Worm (Caenorhabditis elegans) whole organism, L1 larva: ENCODE data around the gene nep-21.
A peak's percentile ranks its signal among the peaks of the same experiment; 100 is the strongest.

Experiments used
- C34B4.2 ChIP-seq: sonication (generic microtip); optimal IDR thresholded peaks from 2 replicates; lab custom pipeline; 2017; ENCODE audit warnings: mild to moderate bottlenecking, missing genetic modification characterization, missing compliant biosample characterization
- Y116A8C.19 ChIP-seq: sonication (generic microtip); optimal IDR thresholded peaks from 2 replicates; lab custom pipeline; 2016; ENCODE audit warnings: missing compliant biosample characterization, missing genetic modification characterization, borderline replicate concordance
- aha-1 ChIP-seq: fragments of 150-350 bp; optimal IDR thresholded peaks from 2 replicates; lab custom pipeline; 2014; ENCODE audit warnings: missing biosample characterization, missing genetic modification characterization
- alr-1 ChIP-seq: fragments of 200-800 bp; sonication (Bioruptor generic); optimal IDR thresholded peaks from 2 replicates; lab custom pipeline; 2018; ENCODE audit warnings: borderline replicate concordance, mild to moderate bottlenecking, missing genetic modification characterization, missing compliant biosample characterization
- aly-2 ChIP-seq: fragments of 150-350 bp; optimal IDR thresholded peaks from 2 replicates; lab custom pipeline; 2014; ENCODE audit warnings: missing biosample characterization, missing genetic modification characterization
- blmp-1 ChIP-seq: fragments of 150-350 bp; optimal IDR thresholded peaks from 2 replicates; lab custom pipeline; 2014; ENCODE audit warnings: missing biosample characterization, missing genetic modification characterization
- ceh-63 ChIP-seq: fragments of 200-800 bp; sonication (Bioruptor generic); optimal IDR thresholded peaks from 2 replicates; lab custom pipeline; 2018; ENCODE audit warnings: mild to moderate bottlenecking, missing genetic modification characterization, missing compliant biosample characterization
- ceh-82 ChIP-seq, 3 experiments: fragments of 150-350 bp in 1 of 3; sonication (generic microtip) in 2 of 3; optimal IDR thresholded peaks; 2 replicates each; lab custom pipeline; 2014 to 2017; ENCODE audit warnings: missing biosample characterization in 3 of 3, missing genetic modification characterization in 3 of 3
- dpl-1 ChIP-seq, 3 experiments: fragments of 150-350 bp in 2 of 3; sonication (generic microtip) in 1 of 3; optimal IDR thresholded peaks; 2 replicates each; lab custom pipeline; 2014 to 2017; ENCODE audit warnings: missing biosample characterization in 3 of 3, missing genetic modification characterization in 3 of 3, missing genetic modification reagents in 3 of 3
- efl-1 ChIP-seq, 4 experiments: fragments of 150-350 bp; optimal IDR thresholded peaks in 3 of 4; peaks in 1 of 4; 1 replicate in 1 of 4; 2 replicates in 3 of 4; lab custom pipeline; 2014; ENCODE audit warnings: missing biosample characterization in 2 of 4, missing genetic modification characterization in 2 of 4, missing genetic modification reagents in 2 of 4
- efl-3 ChIP-seq: fragments of 200-800 bp; sonication (Bioruptor generic); optimal IDR thresholded peaks from 2 replicates; lab custom pipeline; 2018; ENCODE audit warnings: mild to moderate bottlenecking, missing genetic modification characterization, missing compliant biosample characterization
- egl-13 ChIP-seq: sonication (generic microtip); optimal IDR thresholded peaks from 2 replicates; lab custom pipeline; 2016; ENCODE audit warnings: missing genotype, missing genetic modification reagents, missing genetic modification characterization, missing compliant biosample characterization
- elt-2 ChIP-seq: sonication (generic microtip); optimal IDR thresholded peaks from 2 replicates; lab custom pipeline; 2016; ENCODE audit warnings: missing genetic modification characterization, mild to moderate bottlenecking, inconsistent platforms, missing compliant biosample characterization, missing genetic modification reagents
- elt-3 ChIP-seq, 6 experiments: fragments of 150-350 bp in 1 of 6; sonication (generic microtip); optimal IDR thresholded peaks; 2 replicates each; lab custom pipeline; 2017 to 2018; ENCODE audit warnings: missing biosample characterization in 6 of 6, missing genetic modification characterization in 6 of 6, inconsistent platforms in 1 of 6
- ets-5 ChIP-seq: fragments of 200-800 bp; sonication (Bioruptor generic); IDR thresholded peaks from 2 replicates; pipeline ENCODE4 v1.3.6; 2022; ENCODE audit warnings: missing genetic modification characterization, missing compliant biosample characterization
- fkh-10 ChIP-seq: sonication (generic microtip); optimal IDR thresholded peaks from 2 replicates; lab custom pipeline; 2017; ENCODE audit warnings: missing biosample characterization, missing genetic modification reagents, missing genetic modification characterization
- fkh-8 ChIP-seq: sonication (generic microtip); optimal IDR thresholded peaks from 2 replicates; lab custom pipeline; 2016; ENCODE audit warnings: mild to moderate bottlenecking, missing genetic modification characterization, missing compliant biosample characterization
- hpl-2 ChIP-seq: fragments of 150-350 bp; optimal IDR thresholded peaks from 2 replicates; lab custom pipeline; 2014; ENCODE audit warnings: missing biosample characterization, missing genetic modification reagents, missing genetic modification characterization
- irx-1 ChIP-seq: sonication (generic microtip); optimal IDR thresholded peaks from 2 replicates; lab custom pipeline; 2016; ENCODE audit warnings: missing genetic modification characterization, missing compliant biosample characterization
- isw-1 ChIP-seq: fragments of 200-800 bp; sonication (Bioruptor generic); IDR thresholded peaks from 2 replicates; pipeline ENCODE4 v1.3.6; 2022; ENCODE audit warnings: missing genetic modification characterization, missing compliant biosample characterization
- lin-35 ChIP-seq, 2 experiments: fragments of 150-350 bp; optimal IDR thresholded peaks; 2 replicates each; lab custom pipeline; 2014; ENCODE audit warnings: missing biosample characterization in 2 of 2, missing genetic modification characterization in 2 of 2, missing genetic modification reagents in 2 of 2
- lin-39 ChIP-seq: fragments of 150-350 bp; optimal IDR thresholded peaks from 2 replicates; lab custom pipeline; 2014; ENCODE audit warnings: missing biosample characterization, missing genetic modification reagents, missing genetic modification characterization
- lsy-2 ChIP-seq, 2 experiments: fragments of 150-350 bp; optimal IDR thresholded peaks; 2 replicates each; lab custom pipeline; 2014; ENCODE audit warnings: missing biosample characterization in 2 of 2, missing genetic modification characterization in 2 of 2
- mab-9 ChIP-seq: fragments of 200-800 bp; sonication (Bioruptor generic); IDR thresholded peaks from 2 replicates; pipeline ENCODE4 v1.3.6; 2022; ENCODE audit warnings: missing genetic modification reagents, missing genetic modification characterization, missing compliant biosample characterization
- mef-2 ChIP-seq: fragments of 150-350 bp; optimal IDR thresholded peaks from 2 replicates; lab custom pipeline; 2014; ENCODE audit warnings: missing biosample characterization, missing genetic modification characterization
- mep-1 ChIP-seq: fragments of 150-350 bp; optimal IDR thresholded peaks from 2 replicates; lab custom pipeline; 2014; ENCODE audit warnings: missing biosample characterization, missing genetic modification characterization
- nhr-12 ChIP-seq: sonication (generic microtip); optimal IDR thresholded peaks from 2 replicates; lab custom pipeline; 2017; ENCODE audit warnings: missing biosample characterization, missing genetic modification characterization
- nhr-20 ChIP-seq: sonication (generic microtip); optimal IDR thresholded peaks from 2 replicates; lab custom pipeline; 2016; ENCODE audit warnings: mild to moderate bottlenecking, missing genetic modification characterization, missing compliant biosample characterization
- nhr-28 ChIP-seq: fragments of 150-350 bp; optimal IDR thresholded peaks from 2 replicates; lab custom pipeline; 2014; ENCODE audit warnings: missing biosample characterization, missing genetic modification characterization
- nhr-71 ChIP-seq: sonication (generic microtip); optimal IDR thresholded peaks from 2 replicates; lab custom pipeline; 2016; ENCODE audit warnings: mild to moderate bottlenecking, missing genetic modification characterization, moderate library complexity, missing compliant biosample characterization
- nhr-77 ChIP-seq: fragments of 150-350 bp; optimal IDR thresholded peaks from 2 replicates; lab custom pipeline; 2014; ENCODE audit warnings: missing biosample characterization, missing genetic modification characterization
- nhr-85 ChIP-seq: sonication (generic microtip); peaks from one replicate; lab custom pipeline; 2016; ENCODE audit warnings: missing genetic modification characterization, inconsistent platforms, missing compliant biosample characterization
- pag-3 ChIP-seq: sonication (generic microtip); optimal IDR thresholded peaks from 2 replicates; lab custom pipeline; 2017; ENCODE audit warnings: missing genetic modification characterization, mild to moderate bottlenecking, missing compliant biosample characterization, antibody characterized with exemption, borderline replicate concordance; ENCODE audit not compliant: insufficient read depth
- pax-3 ChIP-seq: fragments of 200-800 bp; sonication (Bioruptor generic); optimal IDR thresholded peaks from 2 replicates; lab custom pipeline; 2018; ENCODE audit warnings: mild to moderate bottlenecking, missing genetic modification characterization, moderate library complexity, missing compliant biosample characterization
- rnt-1 ChIP-seq: sonication (generic microtip); optimal IDR thresholded peaks from 2 replicates; lab custom pipeline; 2016; ENCODE audit warnings: mild to moderate bottlenecking, missing genetic modification characterization, moderate library complexity, missing compliant biosample characterization
- skn-1 ChIP-seq: fragments of 150-350 bp; optimal IDR thresholded peaks from 2 replicates; lab custom pipeline; 2014; ENCODE audit warnings: missing biosample characterization, missing genetic modification characterization
- snpc-4 ChIP-seq: fragments of 150-350 bp; optimal IDR thresholded peaks from 2 replicates; lab custom pipeline; 2014; ENCODE audit warnings: missing biosample characterization, missing genetic modification characterization
- sox-4 ChIP-seq: sonication (generic microtip); optimal IDR thresholded peaks from 2 replicates; lab custom pipeline; 2016; ENCODE audit warnings: missing genetic modification characterization, missing compliant biosample characterization
- sptf-1 ChIP-seq: fragments of 150-350 bp; optimal IDR thresholded peaks from 2 replicates; lab custom pipeline; 2014; ENCODE audit warnings: missing biosample characterization, missing genetic modification characterization
- sup-37 ChIP-seq: fragments of 200-800 bp; sonication (Bioruptor generic); optimal IDR thresholded peaks from 2 replicates; lab custom pipeline; 2018; ENCODE audit warnings: mild to moderate bottlenecking, missing genetic modification characterization, missing compliant biosample characterization
- swsn-7 ChIP-seq: sonication (generic microtip); optimal IDR thresholded peaks from 2 replicates; lab custom pipeline; 2016; ENCODE audit warnings: missing genetic modification characterization, missing compliant biosample characterization
- tbx-2 ChIP-seq: sonication (generic microtip); optimal IDR thresholded peaks from 2 replicates; lab custom pipeline; 2016; ENCODE audit warnings: missing genetic modification characterization, missing compliant biosample characterization
- tlp-1 ChIP-seq: fragments of 150-350 bp; optimal IDR thresholded peaks from 2 replicates; lab custom pipeline; 2014; ENCODE audit warnings: missing biosample characterization, missing genetic modification characterization
- unc-30 ChIP-seq: sonication (generic microtip); optimal IDR thresholded peaks from 2 replicates; lab custom pipeline; 2017; ENCODE audit warnings: missing biosample characterization, missing genetic modification characterization
- unc-98 ChIP-seq: fragments of 200-800 bp; sonication (Bioruptor generic); IDR thresholded peaks from 2 replicates; pipeline ENCODE4 v1.3.6; 2022; ENCODE audit warnings: missing genetic modification characterization, missing compliant biosample characterization
- vab-15 ChIP-seq: sonication (generic microtip); optimal IDR thresholded peaks from 2 replicates; lab custom pipeline; 2017; ENCODE audit warnings: missing genotype, mild to moderate bottlenecking, missing genetic modification characterization, missing compliant biosample characterization
- xbp-1 ChIP-seq: sonication (generic microtip); optimal IDR thresholded peaks from 2 replicates; lab custom pipeline; 2016; ENCODE audit warnings: missing genetic modification characterization, missing compliant biosample characterization
- zag-1 ChIP-seq: fragments of 150-350 bp; optimal IDR thresholded peaks from 2 replicates; lab custom pipeline; 2014; ENCODE audit warnings: missing biosample characterization, missing genetic modification characterization
- zip-4 ChIP-seq: fragments of 200-800 bp; sonication (Bioruptor generic); optimal IDR thresholded peaks from 2 replicates; lab custom pipeline; 2018; ENCODE audit warnings: mild to moderate bottlenecking, missing genetic modification characterization, moderate library complexity, missing compliant biosample characterization
- ztf-4 ChIP-seq: fragments of 150-350 bp; optimal IDR thresholded peaks from 2 replicates; lab custom pipeline; 2014; ENCODE audit warnings: missing biosample characterization, missing genetic modification characterization

nep-21 gene

ce11 chrV:14194514-14194913, 31.8 kb downstream of the nep-21 start:
- no peak for TF ChIP-seq aly-2 (tag; lab: Kevin White, UChicago)
- TF ChIP-seq mab-9 (GFP tag; lab: Robert Waterston, UW): 0 out of 2 replicates have a peak, but pooled peaks have one; percentile 6
- TF ChIP-seq efl-1 (optimal IDR thresholded peaks at IDR 0.05; lab: Kevin White, UChicago): no peak
- peak in 1 of 2 experiments; percentile 90 for TF ChIP-seq efl-1 (GFP tag; optimal IDR thresholded peaks at IDR 0.05 in 1 of 2; lab: Kevin White, UChicago)

ce11 chrV:14193451-14193850, 32.8 kb downstream of the nep-21 start, which contains the start of gene atfs-1:
TSS of gene atfs-1 (plus strand) at chrV:14193663.
- no peak for TF ChIP-seq ets-5 (GFP tag; lab: Robert Waterston, UW)
- no peak for TF ChIP-seq ceh-63
- TF ChIP-seq efl-3 (GFP tag; lab: Kevin White, UChicago): no peak
- peak; percentile 64 for TF ChIP-seq mep-1 (tag; lab: Kevin White, UChicago)
- no peak for TF ChIP-seq isw-1 (GFP tag; lab: Robert Waterston, UW)
- no peak for TF ChIP-seq ztf-4 (tag; lab: Kevin White, UChicago)
- peak; percentile 64 to 75 for TF ChIP-seq efl-1 (optimal IDR thresholded peaks at IDR 0.05; lab: Kevin White, UChicago)
- TF ChIP-seq efl-1 (GFP tag; optimal IDR thresholded peaks at IDR 0.05 in 1 of 2; lab: Kevin White, UChicago): peak; percentile 27 to 85
- peak; percentile 72 for TF ChIP-seq swsn-7
- no peak for TF ChIP-seq unc-30 (tag; lab: Kevin White, UChicago)
- no peak for TF ChIP-seq aha-1 (tag; lab: Kevin White, UChicago)
- no peak for TF ChIP-seq mef-2
- no peak for TF ChIP-seq alr-1 (tag; lab: Kevin White, UChicago)
- TF ChIP-seq sptf-1: no peak
- no peak for TF ChIP-seq zag-1 (tag; lab: Kevin White, UChicago)
- TF ChIP-seq fkh-8: peak; percentile 10
- TF ChIP-seq unc-98 (GFP tag; lab: Robert Waterston, UW): no peak
- no peak for TF ChIP-seq irx-1 (tag; lab: Kevin White, UChicago)
- no peak for TF ChIP-seq nhr-12 (tag; lab: Kevin White, UChicago)
- peak; percentile 67 for TF ChIP-seq tbx-2 (tag; lab: Kevin White, UChicago)
- peak; percentile 78 for TF ChIP-seq nhr-85 (tag; lab: Kevin White, UChicago)
- no peak for TF ChIP-seq snpc-4
- peak; percentile 87 for TF ChIP-seq nhr-71 (tag; lab: Kevin White, UChicago)
- TF ChIP-seq nhr-77 (tag; lab: Kevin White, UChicago): peak; percentile 63
- peak; percentile 3 for TF ChIP-seq skn-1 (tag; lab: Kevin White, UChicago)
- no peak for TF ChIP-seq pax-3
- TF ChIP-seq sup-37 (GFP tag; lab: Kevin White, UChicago): no peak
- TF ChIP-seq Y116A8C.19: no peak
- TF ChIP-seq nhr-20 (tag; lab: Kevin White, UChicago): peak; percentile 82
- peak; percentile 83 for TF ChIP-seq rnt-1 (tag; lab: Kevin White, UChicago)
- no peak for TF ChIP-seq C34B4.2
- no peak for TF ChIP-seq tlp-1 (tag; lab: Kevin White, UChicago)
- TF ChIP-seq lsy-2 (tag; optimal IDR thresholded peaks at IDR 0.05; lab: Kevin White, UChicago): peak; percentile 49 to 68
- TF ChIP-seq elt-2 (tag; lab: Kevin White, UChicago): peak; percentile 66
- TF ChIP-seq lin-39: no peak
- peak; percentile 52 for TF ChIP-seq xbp-1 (tag; lab: Kevin White, UChicago)
- TF ChIP-seq ceh-82 (tag; optimal IDR thresholded peaks at IDR 0.05; lab: Kevin White, UChicago): peak in 2 of 3 experiments; percentile 57 to 67
- no peak for TF ChIP-seq hpl-2 (GFP tag; lab: Kevin White, UChicago)
- no peak for TF ChIP-seq pag-3 (tag; lab: Kevin White, UChicago)
- TF ChIP-seq aly-2 (tag; lab: Kevin White, UChicago): peak; percentile 47
- peak; percentile 99 for TF ChIP-seq blmp-1 (tag; lab: Kevin White, UChicago)
- TF ChIP-seq vab-15: no peak
- peak in 2 of 3 experiments; percentile 36 to 43 for TF ChIP-seq dpl-1 (GFP tag; optimal IDR thresholded peaks at IDR 0.05; lab: Kevin White, UChicago)
- TF ChIP-seq lin-35 (GFP tag; optimal IDR thresholded peaks at IDR 0.05; lab: Kevin White, UChicago): peak; percentile 55 to 78
- TF ChIP-seq zip-4: peak; percentile 47
- peak in 1 of 6 experiments; percentile 36 for TF ChIP-seq elt-3 (tag; optimal IDR thresholded peaks at IDR 0.05; lab: Kevin White, UChicago)
- no peak for TF ChIP-seq fkh-10
- peak; percentile 3 for TF ChIP-seq sox-4 (tag; lab: Kevin White, UChicago)
- TF ChIP-seq nhr-28: no peak
- no peak for TF ChIP-seq egl-13 (tag; lab: Kevin White, UChicago)
